Worm (Caenorhabditis elegans) whole organism, L1 larva: ENCODE results near the gene zhit-2.
A peak's percentile ranks its signal among the peaks of the same experiment; 100 is the strongest.

ENCODE experiments used
- F16B12.6 ChIP-seq: fragments of 150-350 bp; optimal IDR thresholded peaks from 2 replicates; lab custom pipeline; 2014; ENCODE audit warnings: missing biosample characterization, missing genetic modification characterization
- Y116A8C.19 ChIP-seq: sonication (generic microtip); optimal IDR thresholded peaks from 2 replicates; lab custom pipeline; 2016; ENCODE audit warnings: missing compliant biosample characterization, missing genetic modification characterization, borderline replicate concordance
- alr-1 ChIP-seq: fragments of 200-800 bp; sonication (Bioruptor generic); optimal IDR thresholded peaks from 2 replicates; lab custom pipeline; 2018; ENCODE audit warnings: borderline replicate concordance, mild to moderate bottlenecking, missing genetic modification characterization, missing compliant biosample characterization
- ceh-8 ChIP-seq: fragments of 200-800 bp; sonication (Bioruptor generic); optimal IDR thresholded peaks from 2 replicates; lab custom pipeline; 2018; ENCODE audit warnings: mild to moderate bottlenecking, missing genetic modification characterization, moderate library complexity, missing compliant biosample characterization
- ces-1 ChIP-seq: fragments of 150-350 bp; optimal IDR thresholded peaks from 2 replicates; lab custom pipeline; 2014; ENCODE audit warnings: missing biosample characterization, missing genetic modification reagents, missing genetic modification characterization
- dpl-1 ChIP-seq, 3 experiments: fragments of 150-350 bp in 2 of 3; sonication (generic microtip) in 1 of 3; optimal IDR thresholded peaks; 2 replicates each; lab custom pipeline; 2014 to 2017; ENCODE audit warnings: missing biosample characterization in 3 of 3, missing genetic modification characterization in 3 of 3, missing genetic modification reagents in 3 of 3
- dsc-1 ChIP-seq: sonication (generic microtip); optimal IDR thresholded peaks from 2 replicates; lab custom pipeline; 2016; ENCODE audit warnings: mild to moderate bottlenecking, missing genetic modification characterization, missing compliant biosample characterization
- efl-1 ChIP-seq, 4 experiments: fragments of 150-350 bp; optimal IDR thresholded peaks in 3 of 4; peaks in 1 of 4; 1 replicate in 1 of 4; 2 replicates in 3 of 4; lab custom pipeline; 2014; ENCODE audit warnings: missing biosample characterization in 2 of 4, missing genetic modification characterization in 2 of 4, missing genetic modification reagents in 2 of 4
- egl-27 ChIP-seq, 2 experiments: fragments of 150-350 bp in 1 of 2; sonication (generic microtip); optimal IDR thresholded peaks; 3 replicates each; lab custom pipeline; 2017 to 2018; ENCODE audit warnings: missing biosample characterization in 2 of 2, missing genetic modification characterization in 2 of 2, missing genetic modification reagents in 2 of 2
- elt-2 ChIP-seq: sonication (generic microtip); optimal IDR thresholded peaks from 2 replicates; lab custom pipeline; 2016; ENCODE audit warnings: missing genetic modification characterization, mild to moderate bottlenecking, inconsistent platforms, missing compliant biosample characterization, missing genetic modification reagents
- elt-3 ChIP-seq, 6 experiments: fragments of 150-350 bp in 1 of 6; sonication (generic microtip); optimal IDR thresholded peaks; 2 replicates each; lab custom pipeline; 2017 to 2018; ENCODE audit warnings: missing biosample characterization in 6 of 6, missing genetic modification characterization in 6 of 6, inconsistent platforms in 1 of 6
- fkh-4 ChIP-seq: sonication (generic microtip); optimal IDR thresholded peaks from 2 replicates; lab custom pipeline; 2016; ENCODE audit warnings: missing compliant biosample characterization, missing genetic modification characterization, borderline replicate concordance
- fkh-8 ChIP-seq: sonication (generic microtip); optimal IDR thresholded peaks from 2 replicates; lab custom pipeline; 2016; ENCODE audit warnings: mild to moderate bottlenecking, missing genetic modification characterization, missing compliant biosample characterization
- grh-1 ChIP-seq: fragments of 200-800 bp; sonication (Bioruptor generic); IDR thresholded peaks from 2 replicates; pipeline ENCODE4 v1.3.6; 2022; ENCODE audit warnings: missing genetic modification reagents, missing genetic modification characterization, missing compliant biosample characterization
- lin-35 ChIP-seq, 2 experiments: fragments of 150-350 bp; optimal IDR thresholded peaks; 2 replicates each; lab custom pipeline; 2014; ENCODE audit warnings: missing biosample characterization in 2 of 2, missing genetic modification characterization in 2 of 2, missing genetic modification reagents in 2 of 2
- lir-3 ChIP-seq: sonication (generic microtip); optimal IDR thresholded peaks from 2 replicates; lab custom pipeline; 2016; ENCODE audit warnings: mild to moderate bottlenecking, missing genetic modification characterization, moderate library complexity, missing compliant biosample characterization; ENCODE audit not compliant: poor library complexity
- lsy-2 ChIP-seq, 2 experiments: fragments of 150-350 bp; optimal IDR thresholded peaks; 2 replicates each; lab custom pipeline; 2014; ENCODE audit warnings: missing biosample characterization in 2 of 2, missing genetic modification characterization in 2 of 2
- nhr-12 ChIP-seq: sonication (generic microtip); optimal IDR thresholded peaks from 2 replicates; lab custom pipeline; 2017; ENCODE audit warnings: missing biosample characterization, missing genetic modification characterization
- nhr-20 ChIP-seq: sonication (generic microtip); optimal IDR thresholded peaks from 2 replicates; lab custom pipeline; 2016; ENCODE audit warnings: mild to moderate bottlenecking, missing genetic modification characterization, missing compliant biosample characterization
- nhr-237 ChIP-seq: fragments of 150-350 bp; optimal IDR thresholded peaks from 2 replicates; lab custom pipeline; 2014; ENCODE audit warnings: missing biosample characterization, missing genetic modification characterization
- nhr-28 ChIP-seq: fragments of 150-350 bp; optimal IDR thresholded peaks from 2 replicates; lab custom pipeline; 2014; ENCODE audit warnings: missing biosample characterization, missing genetic modification characterization
- nhr-47 ChIP-seq: sonication (generic microtip); optimal IDR thresholded peaks from 2 replicates; lab custom pipeline; 2016; ENCODE audit warnings: mild to moderate bottlenecking, missing genetic modification characterization, moderate library complexity, missing compliant biosample characterization
- nhr-76 ChIP-seq: sonication (generic microtip); optimal IDR thresholded peaks from 2 replicates; lab custom pipeline; 2017; ENCODE audit warnings: missing biosample characterization, missing genetic modification characterization
- nhr-85 ChIP-seq: sonication (generic microtip); peaks from one replicate; lab custom pipeline; 2016; ENCODE audit warnings: missing genetic modification characterization, inconsistent platforms, missing compliant biosample characterization
- nhr-90 ChIP-seq: sonication (generic microtip); optimal IDR thresholded peaks from 2 replicates; lab custom pipeline; 2016; ENCODE audit warnings: mild to moderate bottlenecking, missing genetic modification characterization, missing compliant biosample characterization; ENCODE audit not compliant: poor library complexity
- pax-3 ChIP-seq: fragments of 200-800 bp; sonication (Bioruptor generic); optimal IDR thresholded peaks from 2 replicates; lab custom pipeline; 2018; ENCODE audit warnings: mild to moderate bottlenecking, missing genetic modification characterization, moderate library complexity, missing compliant biosample characterization
- pqm-1 ChIP-seq: sonication (generic microtip); optimal IDR thresholded peaks from 3 replicates; lab custom pipeline; 2017; ENCODE audit warnings: missing biosample characterization, missing genetic modification characterization
- skn-1 ChIP-seq: fragments of 150-350 bp; optimal IDR thresholded peaks from 2 replicates; lab custom pipeline; 2014; ENCODE audit warnings: missing biosample characterization, missing genetic modification characterization
- sox-4 ChIP-seq: sonication (generic microtip); optimal IDR thresholded peaks from 2 replicates; lab custom pipeline; 2016; ENCODE audit warnings: missing genetic modification characterization, missing compliant biosample characterization
- sup-37 ChIP-seq: fragments of 200-800 bp; sonication (Bioruptor generic); optimal IDR thresholded peaks from 2 replicates; lab custom pipeline; 2018; ENCODE audit warnings: mild to moderate bottlenecking, missing genetic modification characterization, missing compliant biosample characterization
- swsn-7 ChIP-seq: sonication (generic microtip); optimal IDR thresholded peaks from 2 replicates; lab custom pipeline; 2016; ENCODE audit warnings: missing genetic modification characterization, missing compliant biosample characterization
- tlp-1 ChIP-seq: fragments of 150-350 bp; optimal IDR thresholded peaks from 2 replicates; lab custom pipeline; 2014; ENCODE audit warnings: missing biosample characterization, missing genetic modification characterization
- unc-30 ChIP-seq: sonication (generic microtip); optimal IDR thresholded peaks from 2 replicates; lab custom pipeline; 2017; ENCODE audit warnings: missing biosample characterization, missing genetic modification characterization
- xbp-1 ChIP-seq: sonication (generic microtip); optimal IDR thresholded peaks from 2 replicates; lab custom pipeline; 2016; ENCODE audit warnings: missing genetic modification characterization, missing compliant biosample characterization
- zip-4 ChIP-seq: fragments of 200-800 bp; sonication (Bioruptor generic); optimal IDR thresholded peaks from 2 replicates; lab custom pipeline; 2018; ENCODE audit warnings: mild to moderate bottlenecking, missing genetic modification characterization, moderate library complexity, missing compliant biosample characterization
- ztf-4 ChIP-seq: fragments of 150-350 bp; optimal IDR thresholded peaks from 2 replicates; lab custom pipeline; 2014; ENCODE audit warnings: missing biosample characterization, missing genetic modification characterization

The zhit-2 gene

DNA sequence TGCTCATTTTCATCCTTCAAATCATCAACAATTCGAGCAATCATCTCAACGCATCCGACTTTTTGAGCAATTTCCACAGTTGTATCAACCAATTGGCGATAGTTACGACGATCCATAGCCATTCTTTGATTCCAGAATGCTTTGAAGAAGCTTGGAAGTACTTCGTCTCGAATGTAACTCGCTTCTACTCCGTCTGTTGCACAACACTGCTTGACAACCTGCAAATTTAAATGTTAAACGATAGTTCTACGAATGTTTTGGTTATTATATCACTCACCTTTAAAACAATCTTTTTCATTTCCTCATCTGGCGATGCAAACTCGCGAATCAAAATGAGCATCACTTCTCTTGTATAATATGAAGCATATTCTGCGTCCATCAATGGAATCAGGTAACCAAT, 21.7 kb upstream of the zhit-2 start:
- TF ChIP-seq efl-1 (optimal IDR thresholded peaks at IDR 0.05; lab: Kevin White, UChicago) (no peak), efl-1 (GFP tag; optimal IDR thresholded peaks at IDR 0.05 in 1 of 2; lab: Kevin White, UChicago) (peak in 1 of 2 experiments; percentile 70), nhr-28 (no peak)

ce11 chrIII:4263048-4263447, 18.9 kb upstream of the zhit-2 start, which contains the start of gene T08A11.1:
Gene T08A11.1, minus strand, starts transcription at chrIII:4263148.
- TF ChIP-seq sup-37: no peak

DNA sequence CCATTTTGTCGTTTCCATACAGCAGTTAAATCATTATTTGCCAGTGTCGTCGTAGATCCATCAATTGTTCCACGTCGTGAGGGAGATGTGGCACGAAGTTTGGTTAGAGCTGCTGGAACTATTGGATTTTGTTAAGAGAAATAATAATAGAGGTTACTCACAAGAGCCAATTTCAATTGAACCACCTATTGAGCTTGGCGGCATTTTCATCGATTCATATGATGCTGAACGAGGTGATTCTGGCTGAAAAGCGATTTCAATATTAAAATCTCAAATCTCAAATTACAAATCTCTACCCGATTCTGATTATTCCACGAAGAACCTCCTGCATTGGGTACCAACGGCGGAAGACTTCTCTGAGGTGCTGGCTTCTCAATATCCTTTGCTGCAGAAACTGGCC, 13.7 kb upstream of the zhit-2 start:
- no peak for TF ChIP-seq sox-4
- TF ChIP-seq egl-27 (tag; optimal IDR thresholded peaks at IDR 0.05; lab: Kevin White, UChicago): no peak
- TF ChIP-seq lir-3 (tag; lab: Kevin White, UChicago): no peak
- no peak for TF ChIP-seq pqm-1 (tag; lab: Kevin White, UChicago)
- no peak for TF ChIP-seq xbp-1

DNA sequence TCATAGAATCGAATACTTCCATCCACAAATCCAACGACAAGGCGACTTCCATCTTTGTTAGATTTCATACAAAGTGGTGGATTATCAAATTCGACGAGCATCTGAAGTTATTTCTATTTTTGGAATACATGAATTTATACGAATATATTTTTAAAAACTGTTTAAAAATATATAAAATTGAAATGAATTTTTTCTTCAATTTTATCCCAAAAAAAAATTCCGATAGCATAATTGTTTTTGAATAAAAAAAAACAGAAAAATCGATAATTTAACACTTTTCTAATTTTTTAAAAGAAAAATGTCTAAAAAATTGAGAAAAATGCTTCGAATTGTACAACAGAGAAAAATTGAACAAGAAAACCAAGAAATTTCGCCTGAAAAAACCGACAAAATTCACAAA, 3.4 kb upstream of the zhit-2 start, which contains the start of gene Y44F5A.1:
Gene Y44F5A.1, minus strand, starts transcription at position 101 of the 400 bp plus-strand sequence.
- TF ChIP-seq nhr-237: no peak
- no peak for TF ChIP-seq dsc-1 (tag; lab: Kevin White, UChicago)
- no peak for TF ChIP-seq ces-1 (GFP tag; lab: Kevin White, UChicago)
- no peak for TF ChIP-seq tlp-1 (tag; lab: Kevin White, UChicago)
- no peak for TF ChIP-seq nhr-12 (tag; lab: Kevin White, UChicago)
- no peak for TF ChIP-seq nhr-47
- no peak for TF ChIP-seq ceh-8 (GFP tag; lab: Kevin White, UChicago)
- TF ChIP-seq lir-3 (tag; lab: Kevin White, UChicago): no peak
- no peak for TF ChIP-seq nhr-90 (tag; lab: Kevin White, UChicago)

DNA sequence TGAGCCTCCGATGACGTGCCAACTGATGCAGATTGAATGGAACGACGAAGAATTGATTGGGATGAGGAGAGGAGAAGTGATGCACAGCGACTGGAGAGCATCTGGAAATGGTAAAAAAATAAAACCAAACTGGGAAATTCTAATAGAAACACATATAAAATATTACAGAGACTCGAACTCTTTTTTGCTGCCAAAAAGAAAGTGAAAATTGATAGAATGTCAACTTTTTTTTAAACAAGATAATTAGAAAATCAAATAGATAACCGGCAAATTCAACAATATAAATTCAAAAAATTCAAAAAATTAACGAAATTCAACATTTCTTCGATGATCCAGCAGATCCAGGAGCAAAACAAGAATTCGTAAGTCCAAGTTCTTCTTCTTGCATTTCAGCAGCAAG, 724 bp downstream of the zhit-2 start, which contains the start of gene mrpl-21:
Gene mrpl-21, minus strand, starts transcription at position 101 of the 400 bp plus-strand sequence.
- no peak for TF ChIP-seq efl-1 (optimal IDR thresholded peaks at IDR 0.05; lab: Kevin White, UChicago)
- peak in 1 of 2 experiments; percentile 31 for TF ChIP-seq efl-1 (GFP tag; optimal IDR thresholded peaks at IDR 0.05 in 1 of 2; lab: Kevin White, UChicago)
- TF ChIP-seq lsy-2 (tag; optimal IDR thresholded peaks at IDR 0.05; lab: Kevin White, UChicago): no peak
- peak; percentile 2 for TF ChIP-seq nhr-85 (tag; lab: Kevin White, UChicago)
- TF ChIP-seq nhr-20: no peak
- TF ChIP-seq, all 84 proteins: peak for 2

DNA sequence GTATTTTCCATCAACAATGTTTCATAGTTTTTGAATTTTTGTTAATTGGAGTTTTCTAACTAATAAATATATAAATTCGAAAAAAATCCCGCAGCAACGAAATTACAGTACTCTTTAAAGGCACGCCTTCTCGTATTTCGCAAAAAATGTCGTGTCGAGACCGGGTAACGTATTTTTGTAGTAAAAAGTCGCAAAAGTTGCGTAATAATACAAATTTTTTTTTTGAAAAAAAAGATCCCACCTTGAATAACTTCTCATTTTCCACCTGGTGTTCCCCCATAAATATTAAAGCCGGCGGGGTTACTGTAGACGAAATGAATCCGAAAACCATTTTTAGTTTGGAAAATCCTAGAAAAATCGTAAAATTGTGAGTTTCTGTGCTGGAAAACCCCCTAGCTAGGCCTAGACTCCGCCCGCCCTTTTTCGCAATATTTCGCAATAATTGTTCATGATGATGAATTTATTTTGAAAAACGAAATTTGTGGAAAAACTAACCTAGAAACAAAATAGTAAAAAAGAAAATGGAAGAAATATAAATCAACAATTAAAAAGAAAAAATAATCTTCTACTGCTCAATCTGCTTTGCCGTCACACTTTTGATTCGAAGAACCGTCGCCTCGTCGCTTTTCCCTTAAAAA, 1.8 kb downstream of the zhit-2 start, which contains the start of gene F43C1.7:
Gene F43C1.7, minus strand, starts transcription at position 351 of the 638 bp plus-strand sequence.
- TF ChIP-seq skn-1 (tag; lab: Kevin White, UChicago) (peak; percentile 66), fkh-8 (no peak), zip-4 (GFP tag; lab: Kevin White, UChicago) (peak; percentile 30)

DNA sequence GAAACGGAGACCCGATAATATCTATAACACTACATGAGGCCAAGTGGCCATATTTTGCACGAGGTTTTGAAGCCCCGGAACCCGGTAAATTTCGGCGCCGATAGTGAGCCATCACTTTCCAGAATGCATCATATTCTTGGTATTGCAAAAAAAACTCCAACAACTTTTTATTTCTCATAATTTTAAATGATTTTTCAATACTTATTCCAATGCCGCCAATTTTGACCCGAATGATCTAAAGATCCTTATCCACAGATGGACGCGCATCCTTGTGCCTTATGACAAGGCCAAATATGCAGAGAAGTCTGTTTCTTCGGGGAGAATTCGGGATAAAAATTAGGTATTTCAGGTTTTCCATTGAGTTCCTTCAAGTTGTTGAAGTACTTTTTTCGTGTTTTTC, 3.0 kb downstream of the zhit-2 start:
- TF ChIP-seq nhr-85 (tag; lab: Kevin White, UChicago) (peak; percentile 86), xbp-1 (no peak), swsn-7 (no peak), nhr-20 (peak; percentile 49), alr-1 (tag; lab: Kevin White, UChicago) (no peak)

- TF ChIP-seq nhr-76 (no peak), nhr-47 (no peak), unc-30 (tag; lab: Kevin White, UChicago) (no peak), elt-2 (tag; lab: Kevin White, UChicago) (peak; percentile 87), fkh-4 (no peak), nhr-20 (peak; percentile 76), ztf-4 (tag; lab: Kevin White, UChicago) (no peak), dpl-1 (GFP tag; optimal IDR thresholded peaks at IDR 0.05; lab: Kevin White, UChicago) (no peak), pax-3 (tag; lab: Kevin White, UChicago) (no peak), lin-35 (GFP tag; optimal IDR thresholded peaks at IDR 0.05; lab: Kevin White, UChicago) (peak in 1 of 2 experiments; percentile 13), nhr-12 (tag; lab: Kevin White, UChicago) (no peak), skn-1 (tag; lab: Kevin White, UChicago) (no peak), F16B12.6 (tag; lab: Kevin White, UChicago) (no peak), ces-1 (GFP tag; lab: Kevin White, UChicago) (no peak), elt-3 (tag; optimal IDR thresholded peaks at IDR 0.05; lab: Kevin White, UChicago) (peak in 3 of 6 experiments; percentile 10 to 51 (median 27)), Y116A8C.19 (tag; lab: Kevin White, UChicago) (no peak), grh-1 (no peak)
Observed at ce11 chrIII:4240126-4240525, 4.1 kb downstream of the zhit-2 start.
